Worm (Caenorhabditis elegans) whole organism, young adult: Measurements from ENCODE around the gene picc-1.
A peak's percentile ranks its signal among the peaks of the same experiment; 100 is the strongest.

ENCODE experiments used
- B0035.1 ChIP-seq: sonication (generic microtip); optimal IDR thresholded peaks from 2 replicates; lab custom pipeline; 2016; ENCODE audit warnings: missing genetic modification characterization, mild to moderate bottlenecking, missing compliant biosample characterization, missing genotype, missing genetic modification reagents
- B0261.1 ChIP-seq: sonication (generic microtip); optimal IDR thresholded peaks from 2 replicates; lab custom pipeline; 2016; ENCODE audit warnings: mild to moderate bottlenecking, missing genetic modification characterization, moderate library complexity, missing compliant biosample characterization
- F39B2.1 ChIP-seq: fragments of 200-800 bp; sonication (Bioruptor generic); IDR thresholded peaks from 2 replicates; pipeline ENCODE4 v1.3.6; 2022; ENCODE audit warnings: missing genetic modification reagents, missing genetic modification characterization, missing compliant biosample characterization
- F52B5.7 ChIP-seq: sonication (generic microtip); optimal IDR thresholded peaks from 2 replicates; lab custom pipeline; 2016; ENCODE audit warnings: mild to moderate bottlenecking, missing genetic modification characterization, missing compliant biosample characterization
- K11D2.4 ChIP-seq: fragments of 200-800 bp; sonication (Bioruptor generic); IDR thresholded peaks from 2 replicates; pipeline ENCODE4 v1.3.6; 2022; ENCODE audit warnings: missing genetic modification reagents, missing genetic modification characterization, missing compliant biosample characterization
- K12H6.12 ChIP-seq: fragments of 200-800 bp; sonication (Bioruptor generic); optimal IDR thresholded peaks from 2 replicates; lab custom pipeline; 2018; ENCODE audit warnings: mild to moderate bottlenecking, missing genetic modification characterization, missing compliant biosample characterization
- Y67H2A.10 ChIP-seq: fragments of 200-800 bp; sonication (Bioruptor generic); conservative IDR thresholded peaks from 2 replicates; pipeline ENCODE4 v1.3.6; 2022; ENCODE audit warnings: missing genetic modification reagents, missing genetic modification characterization, missing compliant biosample characterization
- akir-1 ChIP-seq: fragments of 200-800 bp; sonication (Bioruptor generic); optimal IDR thresholded peaks from 2 replicates; lab custom pipeline; 2018; ENCODE audit warnings: mild to moderate bottlenecking, missing genetic modification characterization, moderate library complexity, missing compliant biosample characterization
- attf-3 ChIP-seq: fragments of 200-800 bp; sonication (Bioruptor generic); conservative IDR thresholded peaks from 2 replicates; pipeline ENCODE4 v1.3.6; 2022; ENCODE audit warnings: missing genetic modification reagents, missing genetic modification characterization, missing compliant biosample characterization
- attf-5 ChIP-seq: fragments of 200-800 bp; sonication (Bioruptor generic); optimal IDR thresholded peaks from 2 replicates; lab custom pipeline; 2018; ENCODE audit warnings: mild to moderate bottlenecking, missing genetic modification characterization, missing compliant biosample characterization
- cebp-1 ChIP-seq, 2 experiments: fragments of 200-800 bp in 1 of 2; sonication (Bioruptor generic) in 1 of 2; sonication (generic microtip) in 1 of 2; IDR thresholded peaks in 1 of 2; optimal IDR thresholded peaks in 1 of 2; 2 replicates each; pipeline versions ENCODE4 v1.3.6 to Lab custom; 2017 to 2022; ENCODE audit warnings: missing compliant biosample characterization in 2 of 2, missing genetic modification characterization in 2 of 2, mild to moderate bottlenecking in 1 of 2, missing genetic modification reagents in 1 of 2, moderate library complexity in 1 of 2
- ceh-40 ChIP-seq: fragments of 200-800 bp; sonication (Bioruptor generic); IDR thresholded peaks from 2 replicates; pipeline ENCODE4 v1.3.6; 2022; ENCODE audit warnings: missing genetic modification characterization, missing compliant biosample characterization
- ceh-58 ChIP-seq: fragments of 200-800 bp; sonication (Bioruptor generic); IDR thresholded peaks from 2 replicates; pipeline ENCODE4 v1.3.6; 2022; ENCODE audit warnings: missing genetic modification characterization, missing compliant biosample characterization
- dpl-1 ChIP-seq: fragments of 150-350 bp; optimal IDR thresholded peaks from 2 replicates; lab custom pipeline; 2014; ENCODE audit warnings: missing biosample characterization, missing genetic modification reagents, missing genetic modification characterization
- efl-1 ChIP-seq: fragments of 150-350 bp; optimal IDR thresholded peaks from 2 replicates; lab custom pipeline; 2014; ENCODE audit warnings: missing biosample characterization, missing genetic modification reagents, missing genetic modification characterization
- ekl-4 ChIP-seq: fragments of 200-800 bp; sonication (Bioruptor generic); IDR thresholded peaks from 2 replicates; pipeline ENCODE4 v1.3.6; 2022; ENCODE audit warnings: missing genetic modification reagents, missing genetic modification characterization, missing compliant biosample characterization
- lag-1 ChIP-seq: fragments of 200-800 bp; sonication (Bioruptor generic); IDR thresholded peaks from 2 replicates; pipeline ENCODE4 v1.3.6; 2022; ENCODE audit warnings: missing genetic modification reagents, missing genetic modification characterization, missing compliant biosample characterization
- lin-35 ChIP-seq, 3 experiments: fragments of 150-350 bp in 2 of 3; sonication (generic microtip) in 1 of 3; optimal IDR thresholded peaks; 2 replicates each; lab custom pipeline; 2014 to 2018; ENCODE audit warnings: missing biosample characterization in 3 of 3, missing genetic modification characterization in 3 of 3, missing genetic modification reagents in 3 of 3
- lin-40 ChIP-seq: sonication (generic microtip); optimal IDR thresholded peaks from 2 replicates; lab custom pipeline; 2016; ENCODE audit warnings: missing genetic modification characterization, mild to moderate bottlenecking, missing compliant biosample characterization, missing genotype, missing genetic modification reagents
- lin-54 ChIP-seq: fragments of 200-800 bp; sonication (Bioruptor generic); optimal IDR thresholded peaks from 2 replicates; lab custom pipeline; 2018; ENCODE audit warnings: mild to moderate bottlenecking, missing genetic modification characterization, missing compliant biosample characterization
- lsy-27 ChIP-seq: sonication (generic microtip); optimal IDR thresholded peaks from 2 replicates; lab custom pipeline; 2017; ENCODE audit warnings: missing genetic modification characterization, mild to moderate bottlenecking, missing compliant biosample characterization, antibody characterized with exemption, missing genotype, borderline replicate concordance; ENCODE audit not compliant: insufficient read depth
- madf-10 ChIP-seq: sonication (generic microtip); optimal IDR thresholded peaks from 2 replicates; lab custom pipeline; 2016; ENCODE audit warnings: mild to moderate bottlenecking, missing genetic modification characterization, missing compliant biosample characterization
- mcd-1 ChIP-seq: fragments of 200-800 bp; sonication (Bioruptor generic); IDR thresholded peaks from 2 replicates; pipeline ENCODE4 v1.3.6; 2022; ENCODE audit warnings: missing genetic modification reagents, missing genetic modification characterization, missing compliant biosample characterization
- nfya-2 ChIP-seq: fragments of 200-800 bp; sonication (Bioruptor generic); IDR thresholded peaks from 2 replicates; pipeline ENCODE4 v1.3.6; 2022; ENCODE audit warnings: missing genetic modification reagents, missing genetic modification characterization, missing compliant biosample characterization
- nfyb-1 ChIP-seq: fragments of 200-800 bp; sonication (Bioruptor generic); IDR thresholded peaks from 2 replicates; pipeline ENCODE4 v1.3.6; 2022; ENCODE audit warnings: missing genetic modification reagents, missing genetic modification characterization, missing compliant biosample characterization
- nhr-120 ChIP-seq: fragments of 200-800 bp; sonication (Bioruptor generic); IDR thresholded peaks from 2 replicates; pipeline ENCODE4 v1.3.6; 2022; ENCODE audit warnings: missing genetic modification characterization, missing compliant biosample characterization
- nhr-27 ChIP-seq: fragments of 200-800 bp; sonication (Bioruptor generic); optimal IDR thresholded peaks from 2 replicates; lab custom pipeline; 2018; ENCODE audit warnings: mild to moderate bottlenecking, missing genetic modification characterization, moderate library complexity, missing compliant biosample characterization
- nhr-80 ChIP-seq: sonication (generic microtip); optimal IDR thresholded peaks from 2 replicates; lab custom pipeline; 2016; ENCODE audit warnings: missing genetic modification characterization, missing compliant biosample characterization
- nhr-90 ChIP-seq: sonication (generic microtip); optimal IDR thresholded peaks from 2 replicates; lab custom pipeline; 2016; ENCODE audit warnings: missing genotype, mild to moderate bottlenecking, missing genetic modification characterization, missing compliant biosample characterization
- pha-4 ChIP-seq: fragments of 150-350 bp; sonication (generic microtip); optimal IDR thresholded peaks from 2 replicates; lab custom pipeline; 2014; ENCODE audit warnings: missing biosample characterization, missing genetic modification reagents, missing genetic modification characterization
- repo-1 ChIP-seq: sonication (generic microtip); optimal IDR thresholded peaks from 2 replicates; lab custom pipeline; 2017; ENCODE audit warnings: mild to moderate bottlenecking, missing genetic modification characterization, missing compliant biosample characterization
- sptf-2 ChIP-seq: fragments of 200-800 bp; sonication (Bioruptor generic); optimal IDR thresholded peaks from 2 replicates; lab custom pipeline; 2018; ENCODE audit warnings: mild to moderate bottlenecking, missing genetic modification characterization, missing compliant biosample characterization
- tbp1 ChIP-seq: fragments of 200-800 bp; sonication (Bioruptor generic); optimal IDR thresholded peaks from 2 replicates; lab custom pipeline; 2018; ENCODE audit warnings: mild to moderate bottlenecking, missing genetic modification characterization, missing compliant biosample characterization
- xnd-1 ChIP-seq: sonication (generic microtip); optimal IDR thresholded peaks from 2 replicates; lab custom pipeline; 2016; ENCODE audit warnings: missing genotype, missing genetic modification reagents, missing genetic modification characterization, missing compliant biosample characterization
- zfh-2 ChIP-seq: fragments of 200-800 bp; sonication (Bioruptor generic); conservative IDR thresholded peaks from 2 replicates; pipeline ENCODE4 v1.3.6; 2022; ENCODE audit warnings: missing genetic modification reagents, missing genetic modification characterization, missing compliant biosample characterization
- ztf-28 ChIP-seq: fragments of 200-800 bp; sonication (Bioruptor generic); IDR thresholded peaks from 2 replicates; pipeline ENCODE4 v1.3.6; 2022; ENCODE audit warnings: missing genetic modification reagents, missing genetic modification characterization, missing compliant biosample characterization

Gene picc-1

DNA sequence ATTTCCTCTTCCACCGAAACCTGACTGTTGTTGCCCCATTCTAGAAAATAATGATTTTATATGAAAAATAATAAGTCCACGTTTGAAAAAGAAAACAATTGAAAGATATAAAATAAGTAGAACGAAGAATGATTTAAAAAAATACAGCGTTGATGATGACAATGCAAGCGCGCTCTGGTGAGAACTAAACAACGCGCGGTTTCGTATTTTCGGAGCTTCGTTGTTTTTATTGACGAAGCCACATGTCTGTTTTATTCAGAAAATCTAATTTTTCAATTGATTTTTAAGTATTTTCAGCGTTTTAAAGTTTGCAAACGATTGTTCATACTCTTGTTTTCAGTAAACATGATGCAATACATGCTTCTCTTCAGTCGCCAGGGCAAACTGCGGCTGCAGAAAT lies 1.2 kb upstream of the picc-1 start, which contains the start of the genes rpt-2 and aps-1 (continued):
- TF ChIP-seq lin-54 (peak; percentile 34), ekl-4 (GFP tag; lab: Robert Waterston, UW) (no peak), attf-5 (peak; percentile 79), B0261.1 (no peak), attf-3 (peak; percentile 99), efl-1 (GFP tag; lab: Kevin White, UChicago) (peak; percentile 7), pha-4 (tag; lab: Kevin White, UChicago) (no peak), nfya-2 (no peak), dpl-1 (GFP tag; lab: Kevin White, UChicago) (no peak), lag-1 (GFP tag; lab: Robert Waterston, UW) (no peak), lin-40 (tag; lab: Kevin White, UChicago) (peak; percentile 58), B0035.1 (tag; lab: Kevin White, UChicago) (no peak), tbp1 (peak; percentile 5), K11D2.4 (GFP tag; lab: Robert Waterston, UW) (no peak)

DNA sequence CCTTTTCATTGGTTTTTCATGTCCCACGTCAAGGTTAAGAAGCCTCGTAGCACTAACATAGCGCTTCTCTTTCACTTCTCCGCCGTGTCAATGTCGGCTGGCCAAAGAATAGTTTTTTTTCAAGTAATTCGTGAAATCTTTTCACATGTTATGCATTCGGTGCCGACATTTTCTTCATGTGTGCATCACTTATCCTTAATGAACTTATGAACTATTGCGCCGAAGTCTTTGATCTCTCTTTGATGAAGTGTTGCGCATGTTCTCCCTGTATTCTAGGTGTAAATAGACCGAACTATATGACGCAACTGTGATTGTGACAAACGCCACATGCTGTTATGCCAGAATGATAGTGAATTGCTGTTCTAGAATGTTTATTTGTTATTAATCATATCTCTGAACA lies 3.3 kb downstream of the picc-1 start:
- TF ChIP-seq zfh-2 (no peak), ceh-40 (GFP tag; lab: Robert Waterston, UW) (no peak), nhr-90 (tag; lab: Kevin White, UChicago) (no peak), B0261.1 (no peak), nhr-27 (tag; lab: Kevin White, UChicago) (no peak), sptf-2 (GFP tag; lab: Kevin White, UChicago) (no peak), madf-10 (tag; lab: Kevin White, UChicago) (no peak), akir-1 (no peak), ztf-28 (no peak), F39B2.1 (no peak), repo-1 (no peak), attf-5 (no peak), nhr-80 (tag; lab: Kevin White, UChicago) (no peak), xnd-1 (tag; lab: Kevin White, UChicago) (no peak), nfya-2 (no peak), F52B5.7 (no peak), Y67H2A.10 (GFP tag; lab: Robert Waterston, UW) (no peak)

DNA sequence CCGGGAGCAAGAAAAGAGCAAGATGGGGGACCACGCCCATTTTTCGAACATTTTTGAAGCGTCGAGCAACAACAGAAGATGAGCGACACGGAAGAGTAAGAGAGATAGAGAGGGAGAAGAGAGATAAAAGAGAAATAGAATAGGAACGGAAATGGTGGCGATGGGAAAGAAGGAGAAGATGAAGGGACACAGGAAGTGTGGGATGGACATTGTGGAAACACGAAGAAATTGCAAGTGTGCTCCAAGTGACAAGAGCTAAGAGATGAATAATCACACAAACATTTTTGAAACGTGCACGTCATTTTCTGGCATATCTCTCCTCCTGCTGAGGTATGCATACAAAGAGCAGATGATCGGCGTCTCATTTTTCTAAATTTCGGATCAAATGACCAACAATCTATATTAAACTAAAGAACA lies 11.8 kb downstream of the picc-1 start:
- TF ChIP-seq nfyb-1 (GFP tag; lab: Robert Waterston, UW) (0 out of 2 replicates have a peak, but pooled peaks have one; percentile 16), lin-35 (GFP tag; optimal IDR thresholded peaks at IDR 0.05; lab: Kevin White, UChicago) (peak in 1 of 3 experiments; percentile 49), B0035.1 (tag; lab: Kevin White, UChicago) (no peak), cebp-1 (GFP tag; IDR thresholded peaks at IDR 0.05; lab: Robert Waterston, UW) (no peak), cebp-1 (tag; optimal IDR thresholded peaks at IDR 0.05; lab: Kevin White, UChicago) (peak; percentile 17), mcd-1 (GFP tag; lab: Robert Waterston, UW) (0 out of 2 replicates have a peak, but pooled peaks have one; percentile 28), lsy-27 (tag; lab: Kevin White, UChicago) (no peak), zfh-2 (peak; percentile 46), K12H6.12 (tag; lab: Kevin White, UChicago) (peak; percentile 58), ceh-58 (GFP tag; lab: Robert Waterston, UW) (no peak), nhr-120 (GFP tag; lab: Robert Waterston, UW) (no peak)
